Worm (Caenorhabditis elegans) whole organism, young adult: ENCODE measurements around the gene F44D12.8.

Experiments
- B0336.3 ChIP-seq: fragments of 200-800 bp; sonication (Bioruptor generic); IDR thresholded peaks from 2 replicates; pipeline ENCODE4 v1.3.6; 2022; ENCODE audit warnings: missing genetic modification characterization, missing compliant biosample characterization
- F37B4.10 ChIP-seq: fragments of 200-800 bp; sonication (Bioruptor generic); IDR thresholded peaks from 2 replicates; pipeline ENCODE4 v1.3.6; 2022; ENCODE audit warnings: missing genetic modification characterization, missing compliant biosample characterization
- attf-6 ChIP-seq: fragments of 200-800 bp; sonication (Bioruptor generic); IDR thresholded peaks from 2 replicates; pipeline ENCODE4 v1.3.6; 2022; ENCODE audit warnings: missing genetic modification reagents, missing genetic modification characterization, missing compliant biosample characterization
- nfya-1 ChIP-seq: sonication (generic microtip); optimal IDR thresholded peaks from 2 replicates; lab custom pipeline; 2017; ENCODE audit warnings: antibody characterized with exemption, missing compliant biosample characterization, missing genetic modification characterization, borderline replicate concordance; ENCODE audit not compliant: insufficient read depth

DNA sequence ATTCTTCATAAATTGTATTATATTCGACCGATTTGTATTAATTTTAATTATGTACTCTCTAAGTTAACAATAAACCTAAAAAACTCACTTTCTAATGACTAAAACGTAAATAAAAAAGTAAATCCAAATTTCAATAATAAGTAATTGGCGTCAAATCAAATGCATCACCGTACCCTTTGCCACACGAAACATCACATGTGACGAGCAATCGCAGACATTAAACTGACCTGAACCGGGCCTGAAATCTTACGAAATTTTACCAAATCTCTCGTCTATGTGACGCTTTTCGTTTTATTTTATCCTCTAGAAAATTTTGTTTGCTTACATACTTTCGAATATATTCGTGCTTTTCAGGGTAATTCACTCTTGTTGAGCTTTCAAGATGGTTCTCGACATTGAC, 19.7 kb upstream of the F44D12.8 start, which contains the start of the genes C47E12.2 and sars-1:
- no peak for TF ChIP-seq B0336.3 (GFP tag; lab: Robert Waterston, UW)
- no peak for TF ChIP-seq attf-6
- no peak for TF ChIP-seq F37B4.10 (GFP tag; lab: Robert Waterston, UW)
- TF ChIP-seq nfya-1 = no peak
